Fruit fly (Drosophila melanogaster): ENCODE data around the gene Cp19.

Cp19 gene

dm6 chr3L:8696487-8696954 lies 33.1 kb upstream of the Cp19 start (continued):
- TF ChIP-seq TFAM (GFP tag; optimal IDR thresholded peaks at IDR 0.05) (no peak), cad (GFP tag; optimal IDR thresholded peaks at IDR 0.05) (no peak), Ada2b (GFP tag; IDR thresholded peaks at IDR 0.05) (0 out of 2 replicates have a peak, but pooled peaks have one; percentile 20), CG18262 (tag; optimal IDR thresholded peaks at IDR 0.05) (peak; percentile 44), CG34422 (GFP tag; IDR thresholded peaks at IDR 0.05) (peak; percentile 60; the same call in 1 of the 3 replicates), Eip74EF (GFP tag; optimal IDR thresholded peaks at IDR 0.05) (peak in 1 of 2 experiments; percentile 57), gsb (GFP tag; IDR thresholded peaks at IDR 0.05) (no peak), ewg (GFP tag; optimal IDR thresholded peaks at IDR 0.05) (peak; percentile 45), CG11504 (tag; optimal IDR thresholded peaks at IDR 0.05) (peak; percentile 48), ERR (GFP tag; optimal IDR thresholded peaks at IDR 0.05) (peak; percentile 36), E2f1 (GFP tag; IDR thresholded peaks at IDR 0.05) (no peak; the same call in 1 of the 2 replicates), CG10654 (GFP tag; optimal IDR thresholded peaks at IDR 0.05) (peak; percentile 46), toy (GFP tag; IDR thresholded peaks at IDR 0.05) (no peak), phol (tag; optimal IDR thresholded peaks at IDR 0.05) (no peak), lola (GFP tag; optimal IDR thresholded peaks at IDR 0.05) (peak in 1 of 3 experiments; percentile 40), chinmo (GFP tag; IDR thresholded peaks at IDR 0.05; ENCODE audit: partially characterized antibody) (peak; percentile 95), h (optimal IDR thresholded peaks at IDR 0.05) (no peak), Doc3 (GFP tag; IDR thresholded peaks at IDR 0.05; ENCODE audit: partially characterized antibody) (no peak), CG13287 (GFP tag; IDR thresholded peaks at IDR 0.05; ENCODE audit: partially characterized antibody) (peak; percentile 30; the same call in 1 of the 2 replicates), sim (GFP tag; IDR thresholded peaks at IDR 0.05) (no peak; the same call in 1 of the 2 replicates), CG34224 (GFP tag; IDR thresholded peaks at IDR 0.05; ENCODE audit: partially characterized antibody) (no peak), Usf (GFP tag; optimal IDR thresholded peaks at IDR 0.05) (peak; percentile 36), CG8089 (GFP tag; optimal IDR thresholded peaks at IDR 0.05) (peak; percentile 63), CG12236 (GFP tag; optimal IDR thresholded peaks at IDR 0.05) (no peak), CG8281 (tag; optimal IDR thresholded peaks at IDR 0.05) (peak; percentile 74), gsb-n (tag; optimal IDR thresholded peaks at IDR 0.05) (peak; percentile 66), CG33213 (GFP tag; optimal IDR thresholded peaks at IDR 0.05) (peak; percentile 56), CG2678 (tag; optimal IDR thresholded peaks at IDR 0.05) (peak; percentile 76), CG18599 (GFP tag; optimal IDR thresholded peaks at IDR 0.05) (peak; percentile 88), hb (GFP tag; IDR thresholded peaks at IDR 0.05; ENCODE audit: partially characterized antibody) (no peak), CG13775 (GFP tag; optimal IDR thresholded peaks at IDR 0.05) (peak; percentile 33), amos (GFP tag; IDR thresholded peaks at IDR 0.05; ENCODE audit: partially characterized antibody) (peak; percentile 35; the same call in 1 of the 2 replicates), en (GFP tag; optimal IDR thresholded peaks at IDR 0.05) (no peak), CG8765 (GFP tag; IDR thresholded peaks at IDR 0.05) (no peak; the same call in 1 of the 2 replicates), schlank (tag; optimal IDR thresholded peaks at IDR 0.05) (peak; percentile 38), CG17829 (tag; optimal IDR thresholded peaks at IDR 0.05) (peak; percentile 34), Gug (GFP tag; IDR thresholded peaks at IDR 0.05) (no peak), tap (tag; optimal IDR thresholded peaks at IDR 0.05) (peak; percentile 28), CG16815 (GFP tag; optimal IDR thresholded peaks at IDR 0.05) (no peak), org-1 (GFP tag; optimal IDR thresholded peaks at IDR 0.05) (peak; percentile 52), pan (optimal IDR thresholded peaks at IDR 0.05) (no peak), pan (GFP tag; optimal IDR thresholded peaks at IDR 0.05 in 1 of 2, IDR thresholded peaks at IDR 0.05 in 1 of 2) (peak in 1 of 2 experiments; percentile 61), insv (GFP tag; optimal IDR thresholded peaks at IDR 0.05) (peak in 1 of 2 experiments; percentile 28), CG6791 (GFP tag; IDR thresholded peaks at IDR 0.05; ENCODE audit: partially characterized antibody) (no peak), CG32532 (GFP tag; IDR thresholded peaks at IDR 0.05) (peak; percentile 57), CG4424 (GFP tag; optimal IDR thresholded peaks at IDR 0.05) (peak; percentile 46), CG3065 (GFP tag; optimal IDR thresholded peaks at IDR 0.05) (peak; percentile 35), Bdp1 (GFP tag; optimal IDR thresholded peaks at IDR 0.05) (no peak), CG6175 (GFP tag; IDR thresholded peaks at IDR 0.05) (peak; percentile 93), CG4730 (GFP tag; IDR thresholded peaks at IDR 0.05) (no peak)
